Fruit fly (Drosophila melanogaster) whole organism, pupa: ENCODE data around the gene Sos.

Experiments
- CG10348 ChIP-seq: fragments of 200-800 bp; sonication (Bioruptor generic); IDR thresholded peaks from 2 replicates; pipeline ENCODE4 v1.3.6; 2022; ENCODE audit warnings: missing biosample characterization, missing genetic modification characterization
- CG13204 ChIP-seq: fragments of 200-800 bp; sonication (Bioruptor generic); optimal IDR thresholded peaks from 2 replicates; lab custom pipeline; 2018; ENCODE audit warnings: missing biosample characterization, mild to moderate bottlenecking, missing genetic modification characterization, moderate library complexity
- CG14655 ChIP-seq: fragments of 200-800 bp; sonication (Bioruptor generic); optimal IDR thresholded peaks from 3 replicates; lab custom pipeline; 2017; ENCODE audit warnings: mild to moderate bottlenecking, missing biosample characterization, missing genetic modification reagents, missing genetic modification characterization
- Pif1A ChIP-seq: fragments of 200-800 bp; sonication (Bioruptor generic); optimal IDR thresholded peaks from 3 replicates; lab custom pipeline; 2016; ENCODE audit warnings: missing biosample characterization, missing genetic modification characterization
- gl ChIP-seq: fragments of 200-800 bp; sonication (Bioruptor generic); optimal IDR thresholded peaks from 2 replicates; lab custom pipeline; 2018; ENCODE audit warnings: missing biosample characterization, mild to moderate bottlenecking, missing genetic modification characterization

dm6 chr2L:13779795-13780108 is 33.9 kb upstream of the Sos start:
- TF ChIP-seq Pif1A (GFP tag; lab: Kevin White, UChicago) (no peak), CG14655 (no peak), gl (tag; lab: Kevin White, UChicago) (no peak), CG10348 (GFP tag; lab: Robert Waterston, UW) (no peak), CG13204 (GFP tag; lab: Kevin White, UChicago) (no peak)
